Fruit fly (Drosophila melanogaster) S2 (cell line): ENCODE results near the gene Polr2F.

Experiments used
- CG8478 ChIP-seq: fragments of >200 bp; optimal IDR thresholded peaks from 2 replicates; lab custom pipeline; 2018
- CTCF ChIP-seq, 2 experiments: fragments of >200 bp; optimal IDR thresholded peaks; 2 replicates each; lab custom pipeline; 2018

dm6 chr3R:5392621-5393020 lies 21.0 kb downstream of the Polr2F start, which contains the start of gene kkv:
- TF ChIP-seq CG8478 (lab: Kevin White, UChicago) (no peak), CTCF (optimal IDR thresholded peaks at IDR 0.05; lab: Kevin White, UChicago) (no peak)
